Worm (Caenorhabditis elegans) whole organism, L1 larva: ENCODE results near the gene Y50E8A.22.

Experiments used
- egl-27 ChIP-seq, 2 experiments: fragments of 150-350 bp in 1 of 2; sonication (generic microtip); optimal IDR thresholded peaks; 3 replicates each; lab custom pipeline; 2017 to 2018; ENCODE audit warnings: missing biosample characterization in 2 of 2, missing genetic modification characterization in 2 of 2, missing genetic modification reagents in 2 of 2
- lin-39 ChIP-seq: fragments of 150-350 bp; optimal IDR thresholded peaks from 2 replicates; lab custom pipeline; 2014; ENCODE audit warnings: missing biosample characterization, missing genetic modification reagents, missing genetic modification characterization
- nhr-20 ChIP-seq: sonication (generic microtip); optimal IDR thresholded peaks from 2 replicates; lab custom pipeline; 2016; ENCODE audit warnings: mild to moderate bottlenecking, missing genetic modification characterization, missing compliant biosample characterization

DNA sequence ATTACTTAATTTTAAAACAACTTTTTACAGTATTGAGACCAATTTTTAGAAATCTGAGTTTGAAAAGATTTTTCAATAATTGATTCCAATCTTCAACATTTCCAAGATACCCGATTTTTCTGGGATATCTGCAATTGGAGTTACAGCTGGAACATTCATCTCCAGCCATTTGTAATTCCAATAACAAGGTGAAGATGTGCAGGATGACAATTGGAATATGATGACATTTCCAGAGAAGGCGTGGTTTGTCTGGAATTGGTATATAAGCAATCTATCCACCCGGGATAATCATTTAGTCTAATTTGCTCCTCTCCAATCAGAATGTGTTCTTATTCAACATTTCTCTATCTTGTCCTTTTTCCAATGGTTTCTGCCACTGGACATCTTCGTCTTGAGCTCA is 32.2 kb upstream of the Y50E8A.22 start, which contains the start of gene Y50E8A.11:
- TF ChIP-seq nhr-20 (tag; lab: Kevin White, UChicago) (no peak), egl-27 (tag; optimal IDR thresholded peaks at IDR 0.05; lab: Kevin White, UChicago) (no peak), lin-39 (tag; lab: Kevin White, UChicago) (no peak)
